Worm (Caenorhabditis elegans) whole organism, young adult: Measurements from ENCODE around the gene ZC13.10.

Experiments used
- B0019.2 ChIP-seq: fragments of 200-800 bp; sonication (Bioruptor generic); conservative IDR thresholded peaks from 2 replicates; pipeline ENCODE4 v1.3.6; 2022; ENCODE audit warnings: missing genetic modification reagents, missing genetic modification characterization, missing compliant biosample characterization
- C17E4.6 ChIP-seq: fragments of 200-800 bp; sonication (Bioruptor generic); IDR thresholded peaks from 2 replicates; pipeline ENCODE4 v1.3.6; 2022; ENCODE audit warnings: missing genetic modification reagents, missing genetic modification characterization, missing compliant biosample characterization
- F10E7.11 ChIP-seq: sonication (generic microtip); optimal IDR thresholded peaks from 2 replicates; lab custom pipeline; 2017; ENCODE audit warnings: mild to moderate bottlenecking, missing genetic modification characterization, moderate library complexity, missing compliant biosample characterization
- F22D6.2 ChIP-seq: sonication (generic microtip); optimal IDR thresholded peaks from 2 replicates; lab custom pipeline; 2016; ENCODE audit warnings: mild to moderate bottlenecking, missing genetic modification characterization, missing compliant biosample characterization
- F23B12.7 ChIP-seq: sonication (generic microtip); optimal IDR thresholded peaks from 2 replicates; lab custom pipeline; 2017; ENCODE audit warnings: missing genetic modification characterization, mild to moderate bottlenecking, missing compliant biosample characterization, antibody characterized with exemption, moderate library complexity; ENCODE audit not compliant: insufficient read depth
- F37B4.10 ChIP-seq: fragments of 200-800 bp; sonication (Bioruptor generic); IDR thresholded peaks from 2 replicates; pipeline ENCODE4 v1.3.6; 2022; ENCODE audit warnings: missing genetic modification characterization, missing compliant biosample characterization
- F49E8.2 ChIP-seq: sonication (generic microtip); optimal IDR thresholded peaks from 3 replicates; lab custom pipeline; 2017; ENCODE audit warnings: missing genetic modification characterization, mild to moderate bottlenecking, missing compliant biosample characterization, antibody characterized with exemption, moderate library complexity; ENCODE audit not compliant: insufficient read depth
- F55B11.4 ChIP-seq: sonication (generic microtip); optimal IDR thresholded peaks from 2 replicates; lab custom pipeline; 2016; ENCODE audit warnings: missing compliant biosample characterization, missing genetic modification characterization, borderline replicate concordance; ENCODE audit not compliant: insufficient read depth
- Y53F4B.3 ChIP-seq: fragments of 200-800 bp; sonication (Bioruptor generic); IDR thresholded peaks from 2 replicates; pipeline ENCODE4 v1.3.6; 2022; ENCODE audit warnings: missing genetic modification reagents, missing genetic modification characterization, missing compliant biosample characterization
- Y53G8AR.9 ChIP-seq: fragments of 200-800 bp; sonication (Bioruptor generic); conservative IDR thresholded peaks from 2 replicates; pipeline ENCODE4 v1.3.6; 2022; ENCODE audit warnings: missing genetic modification reagents, missing genetic modification characterization, missing compliant biosample characterization
- athp-1 ChIP-seq: sonication (generic microtip); optimal IDR thresholded peaks from 2 replicates; lab custom pipeline; 2017; ENCODE audit warnings: mild to moderate bottlenecking, missing genetic modification characterization, missing compliant biosample characterization
- attf-5 ChIP-seq: fragments of 200-800 bp; sonication (Bioruptor generic); optimal IDR thresholded peaks from 2 replicates; lab custom pipeline; 2018; ENCODE audit warnings: mild to moderate bottlenecking, missing genetic modification characterization, missing compliant biosample characterization
- attf-6 ChIP-seq: fragments of 200-800 bp; sonication (Bioruptor generic); IDR thresholded peaks from 2 replicates; pipeline ENCODE4 v1.3.6; 2022; ENCODE audit warnings: missing genetic modification reagents, missing genetic modification characterization, missing compliant biosample characterization
- bed-2 ChIP-seq: fragments of 200-800 bp; sonication (Bioruptor generic); IDR thresholded peaks from 2 replicates; pipeline ENCODE4 v1.3.6; 2022; ENCODE audit warnings: missing genetic modification reagents, missing genetic modification characterization, missing compliant biosample characterization
- cebp-1 ChIP-seq, 2 experiments: fragments of 200-800 bp in 1 of 2; sonication (Bioruptor generic) in 1 of 2; sonication (generic microtip) in 1 of 2; IDR thresholded peaks in 1 of 2; optimal IDR thresholded peaks in 1 of 2; 2 replicates each; pipeline versions ENCODE4 v1.3.6 to Lab custom; 2017 to 2022; ENCODE audit warnings: missing compliant biosample characterization in 2 of 2, missing genetic modification characterization in 2 of 2, mild to moderate bottlenecking in 1 of 2, missing genetic modification reagents in 1 of 2, moderate library complexity in 1 of 2
- ceh-27 ChIP-seq: fragments of 200-800 bp; sonication (Bioruptor generic); optimal IDR thresholded peaks from 2 replicates; lab custom pipeline; 2018; ENCODE audit warnings: mild to moderate bottlenecking, missing genetic modification characterization, moderate library complexity, missing compliant biosample characterization
- ceh-79 ChIP-seq: sonication (generic microtip); optimal IDR thresholded peaks from 2 replicates; lab custom pipeline; 2017; ENCODE audit warnings: mild to moderate bottlenecking, missing genetic modification characterization, missing compliant biosample characterization
- ceh-91 ChIP-seq: fragments of 200-800 bp; sonication (Bioruptor generic); IDR thresholded peaks from 2 replicates; pipeline ENCODE4 v1.3.6; 2022; ENCODE audit warnings: missing genetic modification reagents, missing genetic modification characterization, missing compliant biosample characterization
- dox-1 ChIP-seq: fragments of 200-800 bp; sonication (Bioruptor generic); IDR thresholded peaks from 2 replicates; pipeline ENCODE4 v1.3.6; 2022; ENCODE audit warnings: missing genetic modification reagents, missing genetic modification characterization, missing compliant biosample characterization
- dpl-1 ChIP-seq: fragments of 150-350 bp; optimal IDR thresholded peaks from 2 replicates; lab custom pipeline; 2014; ENCODE audit warnings: missing biosample characterization, missing genetic modification reagents, missing genetic modification characterization
- ekl-4 ChIP-seq: fragments of 200-800 bp; sonication (Bioruptor generic); IDR thresholded peaks from 2 replicates; pipeline ENCODE4 v1.3.6; 2022; ENCODE audit warnings: missing genetic modification reagents, missing genetic modification characterization, missing compliant biosample characterization
- hmg-1.2 ChIP-seq: fragments of 200-800 bp; sonication (Bioruptor generic); IDR thresholded peaks from 2 replicates; pipeline ENCODE4 v1.3.6; 2022; ENCODE audit warnings: missing genetic modification reagents, missing genetic modification characterization, missing compliant biosample characterization
- let-607 ChIP-seq, 2 experiments: fragments of 200-800 bp in 1 of 2; sonication (Bioruptor generic) in 1 of 2; sonication (generic microtip) in 1 of 2; optimal IDR thresholded peaks; 2 replicates each; lab custom pipeline; 2016 to 2018; ENCODE audit warnings: mild to moderate bottlenecking in 2 of 2, missing compliant biosample characterization in 2 of 2, missing genetic modification characterization in 2 of 2, moderate library complexity in 2 of 2, missing genotype in 1 of 2
- lin-26 ChIP-seq: fragments of 200-800 bp; sonication (Bioruptor generic); IDR thresholded peaks from 2 replicates; pipeline ENCODE4 v1.3.6; 2022; ENCODE audit warnings: missing genetic modification reagents, missing genetic modification characterization, missing compliant biosample characterization
- lin-40 ChIP-seq: sonication (generic microtip); optimal IDR thresholded peaks from 2 replicates; lab custom pipeline; 2016; ENCODE audit warnings: missing genetic modification characterization, mild to moderate bottlenecking, missing compliant biosample characterization, missing genotype, missing genetic modification reagents
- lir-1 ChIP-seq: fragments of 200-800 bp; sonication (Bioruptor generic); conservative IDR thresholded peaks from 2 replicates; pipeline ENCODE4 v1.3.6; 2022; ENCODE audit warnings: missing genetic modification reagents, missing genetic modification characterization, missing compliant biosample characterization
- lsy-27 ChIP-seq: sonication (generic microtip); optimal IDR thresholded peaks from 2 replicates; lab custom pipeline; 2017; ENCODE audit warnings: missing genetic modification characterization, mild to moderate bottlenecking, missing compliant biosample characterization, antibody characterized with exemption, missing genotype, borderline replicate concordance; ENCODE audit not compliant: insufficient read depth
- madf-10 ChIP-seq: sonication (generic microtip); optimal IDR thresholded peaks from 2 replicates; lab custom pipeline; 2016; ENCODE audit warnings: mild to moderate bottlenecking, missing genetic modification characterization, missing compliant biosample characterization
- mcd-1 ChIP-seq: fragments of 200-800 bp; sonication (Bioruptor generic); IDR thresholded peaks from 2 replicates; pipeline ENCODE4 v1.3.6; 2022; ENCODE audit warnings: missing genetic modification reagents, missing genetic modification characterization, missing compliant biosample characterization
- mel-28 ChIP-seq: sonication (generic microtip); optimal IDR thresholded peaks from 2 replicates; lab custom pipeline; 2016; ENCODE audit warnings: borderline replicate concordance, mild to moderate bottlenecking, missing genetic modification characterization, missing compliant biosample characterization
- nfya-1 ChIP-seq: sonication (generic microtip); optimal IDR thresholded peaks from 2 replicates; lab custom pipeline; 2017; ENCODE audit warnings: antibody characterized with exemption, missing compliant biosample characterization, missing genetic modification characterization, borderline replicate concordance; ENCODE audit not compliant: insufficient read depth
- nfyb-1 ChIP-seq: fragments of 200-800 bp; sonication (Bioruptor generic); IDR thresholded peaks from 2 replicates; pipeline ENCODE4 v1.3.6; 2022; ENCODE audit warnings: missing genetic modification reagents, missing genetic modification characterization, missing compliant biosample characterization
- nhr-179 ChIP-seq: sonication (generic microtip); optimal IDR thresholded peaks from 2 replicates; lab custom pipeline; 2016; ENCODE audit warnings: mild to moderate bottlenecking, missing genetic modification characterization, missing compliant biosample characterization
- nhr-80 ChIP-seq: sonication (generic microtip); optimal IDR thresholded peaks from 2 replicates; lab custom pipeline; 2016; ENCODE audit warnings: missing genetic modification characterization, missing compliant biosample characterization
- pha-4 ChIP-seq: fragments of 150-350 bp; sonication (generic microtip); optimal IDR thresholded peaks from 2 replicates; lab custom pipeline; 2014; ENCODE audit warnings: missing biosample characterization, missing genetic modification reagents, missing genetic modification characterization
- rcor-1 ChIP-seq: fragments of 200-800 bp; sonication (Bioruptor generic); IDR thresholded peaks from 2 replicates; pipeline ENCODE4 v1.3.6; 2022; ENCODE audit warnings: missing genetic modification reagents, missing genetic modification characterization, missing compliant biosample characterization
- rpc-1 ChIP-seq, 2 experiments: fragments of 150-350 bp in 1 of 2; sonication (generic microtip) in 1 of 2; optimal IDR thresholded peaks; 2 replicates each; lab custom pipeline; 2014 to 2018; ENCODE audit warnings: missing biosample characterization in 1 of 2, missing genetic modification characterization in 1 of 2, missing genetic modification reagents in 1 of 2, missing genotype in 1 of 2
- snpc-1.3 ChIP-seq: sonication (generic microtip); optimal IDR thresholded peaks from 2 replicates; lab custom pipeline; 2017; ENCODE audit warnings: missing genetic modification characterization, mild to moderate bottlenecking, missing compliant biosample characterization, antibody characterized with exemption, moderate library complexity, missing genotype, missing genetic modification reagents; ENCODE audit not compliant: insufficient read depth
- snpc-3.4 ChIP-seq: sonication (generic microtip); optimal IDR thresholded peaks from 2 replicates; lab custom pipeline; 2017; ENCODE audit warnings: missing genetic modification characterization, mild to moderate bottlenecking, missing compliant biosample characterization, antibody characterized with exemption, moderate library complexity, missing genotype, missing genetic modification reagents
- snpc-4 ChIP-seq, 5 experiments: fragments of 150-350 bp in 1 of 5; sonication (generic microtip) in 4 of 5; optimal IDR thresholded peaks; 2 replicates each; lab custom pipeline; 2014 to 2018; ENCODE audit warnings: missing genetic modification characterization in 5 of 5, missing biosample characterization in 3 of 5, antibody characterized with exemption in 2 of 5, mild to moderate bottlenecking in 2 of 5, missing compliant biosample characterization in 2 of 5, missing genotype in 2 of 5, moderate library complexity in 2 of 5, missing genetic modification reagents in 1 of 5
- ztf-18 ChIP-seq: sonication (generic microtip); optimal IDR thresholded peaks from 2 replicates; lab custom pipeline; 2016; ENCODE audit warnings: missing genotype, mild to moderate bottlenecking, missing genetic modification characterization, missing compliant biosample characterization
- ztf-25 ChIP-seq: fragments of 200-800 bp; sonication (Bioruptor generic); IDR thresholded peaks from 2 replicates; pipeline ENCODE4 v1.3.6; 2022; ENCODE audit warnings: missing genetic modification reagents, missing genetic modification characterization, missing compliant biosample characterization

Gene ZC13.10

ce11 chrX:926125-926524 lies 23.7 kb upstream of the ZC13.10 start:
- TF ChIP-seq attf-6 (GFP tag; lab: Robert Waterston, UW) (no peak), rcor-1 (no peak), nfya-1 (no peak), hmg-1.2 (GFP tag; lab: Robert Waterston, UW) (no peak)

ce11 chrX:924495-925008 lies 22.1 kb upstream of the ZC13.10 start, which contains the start of the genes pifk-1 and tbc-11:
Gene pifk-1 (minus strand): TSS chrX:924511.
Gene tbc-11 (plus strand): TSS chrX:924958.
- TF ChIP-seq attf-5 (GFP tag; lab: Kevin White, UChicago) (peak; percentile 75), lin-40 (tag; lab: Kevin White, UChicago) (peak; percentile 23), ceh-91 (GFP tag; lab: Robert Waterston, UW) (no peak), madf-10 (tag; lab: Kevin White, UChicago) (no peak), snpc-1.3 (no peak), cebp-1 (GFP tag; IDR thresholded peaks at IDR 0.05; lab: Robert Waterston, UW) (no peak), cebp-1 (tag; optimal IDR thresholded peaks at IDR 0.05; lab: Kevin White, UChicago) (no peak), ceh-27 (GFP tag; lab: Kevin White, UChicago) (peak; percentile 24), dox-1 (GFP tag; lab: Robert Waterston, UW) (0 out of 2 replicates have a peak, but pooled peaks have one; percentile 32), hmg-1.2 (GFP tag; lab: Robert Waterston, UW) (peak; percentile 9; the same call in 1 of the 2 replicates), ztf-25 (GFP tag; lab: Robert Waterston, UW) (no peak), ekl-4 (GFP tag; lab: Robert Waterston, UW) (no peak), snpc-4 (GFP tag; optimal IDR thresholded peaks at IDR 0.05; lab: Kevin White, UChicago) (no peak), snpc-4 (tag; optimal IDR thresholded peaks at IDR 0.05; lab: Kevin White, UChicago) (peak in 1 of 4 experiments; percentile 65), pha-4 (tag; lab: Kevin White, UChicago) (no peak), F10E7.11 (tag; lab: Kevin White, UChicago) (no peak), F37B4.10 (GFP tag; lab: Robert Waterston, UW) (no peak), mel-28 (tag; lab: Kevin White, UChicago) (no peak), nfyb-1 (no peak), lin-26 (GFP tag; lab: Robert Waterston, UW) (no peak), ceh-79 (tag; lab: Kevin White, UChicago) (no peak), F49E8.2 (no peak), Y53G8AR.9 (GFP tag; lab: Robert Waterston, UW) (no peak), athp-1 (no peak), C17E4.6 (no peak), lsy-27 (tag; lab: Kevin White, UChicago) (no peak), F22D6.2 (no peak), nhr-179 (tag; lab: Kevin White, UChicago) (no peak), let-607 (tag; optimal IDR thresholded peaks at IDR 0.05; lab: Kevin White, UChicago) (peak in 1 of 2 experiments; percentile 12), ztf-18 (no peak), lir-1 (no peak), Y53F4B.3 (no peak), nhr-80 (peak; percentile 75), dpl-1 (no peak), mcd-1 (peak; percentile 65), snpc-3.4 (no peak), bed-2 (GFP tag; lab: Robert Waterston, UW) (no peak), rpc-1 (optimal IDR thresholded peaks at IDR 0.05; lab: Kevin White, UChicago) (no peak), rpc-1 (tag; optimal IDR thresholded peaks at IDR 0.05; lab: Kevin White, UChicago) (no peak), F55B11.4 (no peak), F23B12.7 (peak; percentile 71), B0019.2 (GFP tag; lab: Robert Waterston, UW) (no peak)
